Worm (Caenorhabditis elegans) whole organism, young adult: ENCODE measurements around the gene gfrp-1.

ENCODE experiments used
- B0261.1 ChIP-seq: sonication (generic microtip); optimal IDR thresholded peaks from 2 replicates; lab custom pipeline; 2016; ENCODE audit warnings: mild to moderate bottlenecking, missing genetic modification characterization, moderate library complexity, missing compliant biosample characterization
- B0336.3 ChIP-seq: fragments of 200-800 bp; sonication (Bioruptor generic); IDR thresholded peaks from 2 replicates; pipeline ENCODE4 v1.3.6; 2022; ENCODE audit warnings: missing genetic modification characterization, missing compliant biosample characterization
- C17E4.6 ChIP-seq: fragments of 200-800 bp; sonication (Bioruptor generic); IDR thresholded peaks from 2 replicates; pipeline ENCODE4 v1.3.6; 2022; ENCODE audit warnings: missing genetic modification reagents, missing genetic modification characterization, missing compliant biosample characterization
- D2030.7 ChIP-seq: fragments of 200-800 bp; sonication (Bioruptor generic); IDR thresholded peaks from 2 replicates; pipeline ENCODE4 v1.3.6; 2022; ENCODE audit warnings: missing genetic modification reagents, missing genetic modification characterization, missing compliant biosample characterization
- F22D6.2 ChIP-seq: sonication (generic microtip); optimal IDR thresholded peaks from 2 replicates; lab custom pipeline; 2016; ENCODE audit warnings: mild to moderate bottlenecking, missing genetic modification characterization, missing compliant biosample characterization
- F23B12.7 ChIP-seq: sonication (generic microtip); optimal IDR thresholded peaks from 2 replicates; lab custom pipeline; 2017; ENCODE audit warnings: missing genetic modification characterization, mild to moderate bottlenecking, missing compliant biosample characterization, antibody characterized with exemption, moderate library complexity; ENCODE audit not compliant: insufficient read depth
- F33H1.4 ChIP-seq: fragments of 200-800 bp; sonication (Bioruptor generic); IDR thresholded peaks from 2 replicates; pipeline ENCODE4 v1.3.6; 2022; ENCODE audit warnings: missing genetic modification reagents, missing genetic modification characterization, missing compliant biosample characterization
- F37B4.10 ChIP-seq: fragments of 200-800 bp; sonication (Bioruptor generic); IDR thresholded peaks from 2 replicates; pipeline ENCODE4 v1.3.6; 2022; ENCODE audit warnings: missing genetic modification characterization, missing compliant biosample characterization
- K12H6.12 ChIP-seq: fragments of 200-800 bp; sonication (Bioruptor generic); optimal IDR thresholded peaks from 2 replicates; lab custom pipeline; 2018; ENCODE audit warnings: mild to moderate bottlenecking, missing genetic modification characterization, missing compliant biosample characterization
- Y53G8AR.9 ChIP-seq: fragments of 200-800 bp; sonication (Bioruptor generic); conservative IDR thresholded peaks from 2 replicates; pipeline ENCODE4 v1.3.6; 2022; ENCODE audit warnings: missing genetic modification reagents, missing genetic modification characterization, missing compliant biosample characterization
- Y79H2A.3 ChIP-seq: fragments of 200-800 bp; sonication (Bioruptor generic); conservative IDR thresholded peaks from 2 replicates; pipeline ENCODE4 v1.3.6; 2022; ENCODE audit warnings: missing genetic modification reagents, missing genetic modification characterization, missing compliant biosample characterization
- ZK185.1 ChIP-seq: sonication (generic microtip); optimal IDR thresholded peaks from 2 replicates; lab custom pipeline; 2016; ENCODE audit warnings: mild to moderate bottlenecking, missing genetic modification characterization, missing compliant biosample characterization; ENCODE audit not compliant: poor library complexity, severe bottlenecking
- aptf-3 ChIP-seq: fragments of 200-800 bp; sonication (Bioruptor generic); IDR thresholded peaks from 2 replicates; pipeline ENCODE4 v1.3.6; 2022; ENCODE audit warnings: missing genetic modification characterization, missing compliant biosample characterization
- attf-3 ChIP-seq: fragments of 200-800 bp; sonication (Bioruptor generic); conservative IDR thresholded peaks from 2 replicates; pipeline ENCODE4 v1.3.6; 2022; ENCODE audit warnings: missing genetic modification reagents, missing genetic modification characterization, missing compliant biosample characterization
- attf-5 ChIP-seq: fragments of 200-800 bp; sonication (Bioruptor generic); optimal IDR thresholded peaks from 2 replicates; lab custom pipeline; 2018; ENCODE audit warnings: mild to moderate bottlenecking, missing genetic modification characterization, missing compliant biosample characterization
- ccch-3 ChIP-seq: fragments of 200-800 bp; sonication (Bioruptor generic); optimal IDR thresholded peaks from 2 replicates; lab custom pipeline; 2018; ENCODE audit warnings: mild to moderate bottlenecking, missing genetic modification characterization, missing compliant biosample characterization
- ceh-40 ChIP-seq: fragments of 200-800 bp; sonication (Bioruptor generic); IDR thresholded peaks from 2 replicates; pipeline ENCODE4 v1.3.6; 2022; ENCODE audit warnings: missing genetic modification characterization, missing compliant biosample characterization
- dpl-1 ChIP-seq: fragments of 150-350 bp; optimal IDR thresholded peaks from 2 replicates; lab custom pipeline; 2014; ENCODE audit warnings: missing biosample characterization, missing genetic modification reagents, missing genetic modification characterization
- ekl-4 ChIP-seq: fragments of 200-800 bp; sonication (Bioruptor generic); IDR thresholded peaks from 2 replicates; pipeline ENCODE4 v1.3.6; 2022; ENCODE audit warnings: missing genetic modification reagents, missing genetic modification characterization, missing compliant biosample characterization
- fkh-3 ChIP-seq: sonication (generic microtip); optimal IDR thresholded peaks from 2 replicates; lab custom pipeline; 2016; ENCODE audit warnings: mild to moderate bottlenecking, missing genetic modification characterization, missing compliant biosample characterization
- him-1 ChIP-seq: sonication (generic microtip); optimal IDR thresholded peaks from 2 replicates; lab custom pipeline; 2016; ENCODE audit warnings: missing genotype, missing genetic modification reagents, missing genetic modification characterization, missing compliant biosample characterization
- hlh-12 ChIP-seq: sonication (generic microtip); optimal IDR thresholded peaks from 2 replicates; lab custom pipeline; 2016; ENCODE audit warnings: missing genetic modification characterization, missing compliant biosample characterization
- hmg-20 ChIP-seq: fragments of 200-800 bp; sonication (Bioruptor generic); IDR thresholded peaks from 2 replicates; pipeline ENCODE4 v1.3.6; 2022; ENCODE audit warnings: missing genetic modification reagents, missing genetic modification characterization, missing compliant biosample characterization
- hrde-1 ChIP-seq: sonication (generic microtip); optimal IDR thresholded peaks from 2 replicates; lab custom pipeline; 2016; ENCODE audit warnings: missing genetic modification characterization, mild to moderate bottlenecking, missing compliant biosample characterization, moderate library complexity, missing genotype, missing genetic modification reagents, borderline replicate concordance
- hsf-1 ChIP-seq: fragments of 200-800 bp; sonication (Bioruptor generic); IDR thresholded peaks from 2 replicates; pipeline ENCODE4 v1.3.6; 2022; ENCODE audit warnings: missing genetic modification reagents, missing genetic modification characterization, missing compliant biosample characterization
- let-526 ChIP-seq: fragments of 200-800 bp; sonication (Bioruptor generic); IDR thresholded peaks from 2 replicates; pipeline ENCODE4 v1.3.6; 2022; ENCODE audit warnings: missing genetic modification reagents, missing genetic modification characterization, missing compliant biosample characterization
- let-607 ChIP-seq, 2 experiments: fragments of 200-800 bp in 1 of 2; sonication (Bioruptor generic) in 1 of 2; sonication (generic microtip) in 1 of 2; optimal IDR thresholded peaks; 2 replicates each; lab custom pipeline; 2016 to 2018; ENCODE audit warnings: mild to moderate bottlenecking in 2 of 2, missing compliant biosample characterization in 2 of 2, missing genetic modification characterization in 2 of 2, moderate library complexity in 2 of 2, missing genotype in 1 of 2
- lin-26 ChIP-seq: fragments of 200-800 bp; sonication (Bioruptor generic); IDR thresholded peaks from 2 replicates; pipeline ENCODE4 v1.3.6; 2022; ENCODE audit warnings: missing genetic modification reagents, missing genetic modification characterization, missing compliant biosample characterization
- lin-35 ChIP-seq, 3 experiments: fragments of 150-350 bp in 2 of 3; sonication (generic microtip) in 1 of 3; optimal IDR thresholded peaks; 2 replicates each; lab custom pipeline; 2014 to 2018; ENCODE audit warnings: missing biosample characterization in 3 of 3, missing genetic modification characterization in 3 of 3, missing genetic modification reagents in 3 of 3
- lsl-1 ChIP-seq: fragments of 200-800 bp; sonication (Bioruptor generic); optimal IDR thresholded peaks from 2 replicates; lab custom pipeline; 2018; ENCODE audit warnings: mild to moderate bottlenecking, missing genetic modification characterization, moderate library complexity, missing compliant biosample characterization
- madf-3 ChIP-seq: fragments of 200-800 bp; sonication (Bioruptor generic); IDR thresholded peaks from 2 replicates; pipeline ENCODE4 v1.3.6; 2022; ENCODE audit warnings: missing genetic modification reagents, missing genetic modification characterization, missing compliant biosample characterization
- madf-6 ChIP-seq: fragments of 200-800 bp; sonication (Bioruptor generic); IDR thresholded peaks from 2 replicates; pipeline ENCODE4 v1.3.6; 2022; ENCODE audit warnings: missing genetic modification reagents, missing genetic modification characterization, missing compliant biosample characterization
- pha-4 ChIP-seq: fragments of 150-350 bp; sonication (generic microtip); optimal IDR thresholded peaks from 2 replicates; lab custom pipeline; 2014; ENCODE audit warnings: missing biosample characterization, missing genetic modification reagents, missing genetic modification characterization
- rcor-1 ChIP-seq: fragments of 200-800 bp; sonication (Bioruptor generic); IDR thresholded peaks from 2 replicates; pipeline ENCODE4 v1.3.6; 2022; ENCODE audit warnings: missing genetic modification reagents, missing genetic modification characterization, missing compliant biosample characterization
- rec-8 ChIP-seq, 2 experiments: sonication (generic microtip); optimal IDR thresholded peaks; 2 replicates each; lab custom pipeline; 2016; ENCODE audit warnings: mild to moderate bottlenecking in 2 of 2, missing genetic modification characterization in 2 of 2, missing genetic modification reagents in 2 of 2, missing genotype in 2 of 2, missing biosample characterization in 1 of 2, missing compliant biosample characterization in 1 of 2, moderate library complexity in 1 of 2
- snpc-1.1 ChIP-seq: sonication (generic microtip); optimal IDR thresholded peaks from 2 replicates; lab custom pipeline; 2017; ENCODE audit warnings: missing genetic modification characterization, mild to moderate bottlenecking, missing compliant biosample characterization, antibody characterized with exemption, moderate library complexity, missing genotype, missing genetic modification reagents; ENCODE audit not compliant: insufficient read depth
- snpc-3.4 ChIP-seq: sonication (generic microtip); optimal IDR thresholded peaks from 2 replicates; lab custom pipeline; 2017; ENCODE audit warnings: missing genetic modification characterization, mild to moderate bottlenecking, missing compliant biosample characterization, antibody characterized with exemption, moderate library complexity, missing genotype, missing genetic modification reagents
- unc-130 ChIP-seq: sonication (generic microtip); optimal IDR thresholded peaks from 2 replicates; lab custom pipeline; 2016; ENCODE audit warnings: missing genetic modification reagents, missing genetic modification characterization, missing compliant biosample characterization
- unc-62 ChIP-seq: fragments of 150-350 bp; optimal IDR thresholded peaks from 2 replicates; lab custom pipeline; 2014; ENCODE audit warnings: missing biosample characterization, missing genetic modification reagents, missing genetic modification characterization
- ztf-18 ChIP-seq: sonication (generic microtip); optimal IDR thresholded peaks from 2 replicates; lab custom pipeline; 2016; ENCODE audit warnings: missing genotype, mild to moderate bottlenecking, missing genetic modification characterization, missing compliant biosample characterization

The gfrp-1 gene

DNA sequence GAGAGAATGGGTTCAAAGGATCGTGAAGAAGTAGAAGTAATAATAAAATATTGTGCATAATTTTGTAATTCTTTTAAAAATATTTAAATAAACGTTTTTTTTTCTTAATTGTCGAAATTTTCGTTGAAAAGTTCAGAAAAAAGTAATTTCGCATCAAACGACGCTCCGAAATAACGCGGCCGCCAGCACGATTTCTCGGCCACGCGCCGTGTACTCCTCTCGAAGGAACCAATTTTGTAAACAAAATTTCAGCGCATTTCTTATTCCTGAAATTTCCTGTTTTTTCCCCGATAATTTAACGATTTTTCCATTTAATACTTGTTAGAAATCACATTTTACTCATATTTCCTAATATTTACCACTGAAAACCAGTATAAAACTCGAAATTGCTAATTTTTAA, 11.4 kb upstream of the gfrp-1 start, which contains the start of gene Y38C1AA.12 (continued):
- TF ChIP-seq rec-8 (tag; optimal IDR thresholded peaks at IDR 0.05; lab: Kevin White, UChicago) = peak; percentile 17 to 38
- no peak for TF ChIP-seq ceh-40 (GFP tag; lab: Robert Waterston, UW)
- TF ChIP-seq F23B12.7 (tag; lab: Kevin White, UChicago) = peak; percentile 41
- TF ChIP-seq hmg-20 (GFP tag; lab: Robert Waterston, UW) = peak; percentile 63; the same call in 1 of the 2 replicates
- TF ChIP-seq ztf-18 (tag; lab: Kevin White, UChicago) = peak; percentile 26
- peak; percentile 87 for TF ChIP-seq madf-3
- TF ChIP-seq lin-26 = 0 out of 2 replicates have a peak, but pooled peaks have one; percentile 19
- 0 out of 2 replicates have a peak, but pooled peaks have one; percentile 44 for TF ChIP-seq B0336.3 (GFP tag; lab: Robert Waterston, UW)
- TF ChIP-seq madf-6 (GFP tag; lab: Robert Waterston, UW) = peak; percentile 65; the same call in 1 of the 2 replicates
- no peak for TF ChIP-seq F37B4.10 (GFP tag; lab: Robert Waterston, UW)
- TF ChIP-seq snpc-3.4 (tag; lab: Kevin White, UChicago) = peak; percentile 8
- TF ChIP-seq let-526 (GFP tag; lab: Robert Waterston, UW) = 0 out of 2 replicates have a peak, but pooled peaks have one; percentile 30
- no peak for TF ChIP-seq hsf-1
- TF ChIP-seq B0261.1 (tag; lab: Kevin White, UChicago) = peak; percentile 3
- TF ChIP-seq attf-5 (GFP tag; lab: Kevin White, UChicago) = peak; percentile 79
- no peak for TF ChIP-seq fkh-3
- TF ChIP-seq ekl-4 (GFP tag; lab: Robert Waterston, UW) = peak; percentile 23; the same call in 1 of the 2 replicates
- TF ChIP-seq unc-62 (GFP tag; lab: Kevin White, UChicago) = no peak
- TF ChIP-seq ZK185.1 (tag; lab: Kevin White, UChicago) = peak; percentile 93
- TF ChIP-seq lin-35 (GFP tag; optimal IDR thresholded peaks at IDR 0.05; lab: Kevin White, UChicago) = peak in 1 of 3 experiments; percentile 36
- peak; percentile 94 for TF ChIP-seq attf-3 (GFP tag; lab: Robert Waterston, UW)
- peak; percentile 48; the same call in 1 of the 2 replicates for TF ChIP-seq F33H1.4 (GFP tag; lab: Robert Waterston, UW)
- peak; percentile 89 for TF ChIP-seq unc-130 (GFP tag; lab: Kevin White, UChicago)
- peak; percentile 47 for TF ChIP-seq lsl-1 (GFP tag; lab: Kevin White, UChicago)
- peak; percentile 64 for TF ChIP-seq rcor-1 (GFP tag; lab: Robert Waterston, UW)
- peak; percentile 55 for TF ChIP-seq F22D6.2 (tag; lab: Kevin White, UChicago)
- no peak for TF ChIP-seq aptf-3
- TF ChIP-seq C17E4.6 (GFP tag; lab: Robert Waterston, UW) = no peak
- peak; percentile 79 for TF ChIP-seq K12H6.12 (tag; lab: Kevin White, UChicago)
- TF ChIP-seq hlh-12 (tag; lab: Kevin White, UChicago) = peak; percentile 23
- TF ChIP-seq let-607 (tag; optimal IDR thresholded peaks at IDR 0.05; lab: Kevin White, UChicago) = peak in 1 of 2 experiments; percentile 78
- TF ChIP-seq hrde-1 (tag; lab: Kevin White, UChicago) = peak; percentile 44
- TF ChIP-seq snpc-1.1 = peak; percentile 22
- TF ChIP-seq ccch-3 (GFP tag; lab: Kevin White, UChicago) = peak; percentile 25
- peak; percentile 84 for TF ChIP-seq him-1 (tag; lab: Kevin White, UChicago)
- TF ChIP-seq dpl-1 (GFP tag; lab: Kevin White, UChicago) = peak; percentile 15
- peak; percentile 87 for TF ChIP-seq D2030.7 (GFP tag; lab: Robert Waterston, UW)
- peak; percentile 54; the same call in 1 of the 2 replicates for TF ChIP-seq Y79H2A.3
- TF ChIP-seq pha-4 = no peak
- TF ChIP-seq Y53G8AR.9 (GFP tag; lab: Robert Waterston, UW) = peak; percentile 46; the same call in 1 of the 2 replicates
